Fruit fly (Drosophila melanogaster) whole organism, embryonic: ENCODE results near the gene IKKepsilon.

ENCODE experiments used
- Aef1 ChIP-seq: fragments of 200-800 bp; sonication (Bioruptor generic); IDR thresholded peaks from 3 replicates; pipeline ENCODE4 v1.3.6; 2022; ENCODE audit warnings: missing biosample characterization, missing genetic modification characterization
- B-H1 ChIP-seq: fragments of 200-800 bp; sonication (Bioruptor generic); IDR thresholded peaks from 3 replicates; pipeline ENCODE4 v1.3.6; 2022; ENCODE audit warnings: missing biosample characterization, missing genetic modification characterization
- B-H2 ChIP-seq: fragments of 200-800 bp; sonication (Bioruptor generic); optimal IDR thresholded peaks from 2 replicates; lab custom pipeline; 2018; ENCODE audit warnings: missing biosample characterization, mild to moderate bottlenecking, missing genetic modification characterization
- CG11696 ChIP-seq: fragments of 200-800 bp; sonication (Bioruptor generic); IDR thresholded peaks from 2 replicates; pipeline ENCODE4 v1.3.6; 2022; ENCODE audit warnings: missing biosample characterization, missing genetic modification characterization
- CG11723 ChIP-seq: fragments of 200-800 bp; sonication (Bioruptor generic); optimal IDR thresholded peaks from 2 replicates; lab custom pipeline; 2017; ENCODE audit warnings: missing biosample characterization, mild to moderate bottlenecking, missing genetic modification characterization
- CG17361 ChIP-seq: fragments of 200-800 bp; sonication (Bioruptor generic); IDR thresholded peaks from 3 replicates; pipeline ENCODE4 v1.3.6; 2022; ENCODE audit warnings: missing biosample characterization, missing genetic modification characterization
- CG17385 ChIP-seq: fragments of 200-800 bp; sonication (Bioruptor generic); optimal IDR thresholded peaks from 3 replicates; lab custom pipeline; 2018; ENCODE audit warnings: missing biosample characterization, mild to moderate bottlenecking, missing genetic modification characterization
- CG1832 ChIP-seq: fragments of 200-800 bp; sonication (Bioruptor generic); optimal IDR thresholded peaks from 2 replicates; lab custom pipeline; 2017; ENCODE audit warnings: missing biosample characterization, mild to moderate bottlenecking, missing genetic modification characterization, inconsistent platforms
- CG2202 ChIP-seq: fragments of 200-800 bp; sonication (Bioruptor generic); optimal IDR thresholded peaks from 2 replicates; lab custom pipeline; 2018; ENCODE audit warnings: missing biosample characterization, mild to moderate bottlenecking, missing genetic modification characterization
- CG34376 ChIP-seq: fragments of 200-800 bp; sonication (Bioruptor generic); optimal IDR thresholded peaks from 2 replicates; lab custom pipeline; 2018; ENCODE audit warnings: missing biosample characterization, mild to moderate bottlenecking, missing genetic modification characterization
- CG6254 ChIP-seq: fragments of 200-800 bp; sonication (Bioruptor generic); optimal IDR thresholded peaks from 3 replicates; lab custom pipeline; 2017; ENCODE audit warnings: mild to moderate bottlenecking, missing biosample characterization, missing genetic modification reagents, missing genetic modification characterization
- CG6272 ChIP-seq: fragments of 200-800 bp; sonication (Bioruptor generic); IDR thresholded peaks from 2 replicates; pipeline ENCODE4 v1.3.6; 2022; ENCODE audit warnings: missing biosample characterization, missing genetic modification characterization
- CG6813 ChIP-seq: fragments of 200-800 bp; sonication (Bioruptor generic); optimal IDR thresholded peaks from 2 replicates; lab custom pipeline; 2017; ENCODE audit warnings: missing biosample characterization, missing genetic modification characterization, mild to moderate bottlenecking, moderate library complexity, missing genetic modification reagents
- CG7271 ChIP-seq: fragments of 200-800 bp; sonication (Bioruptor generic); optimal IDR thresholded peaks from 2 replicates; lab custom pipeline; 2018; ENCODE audit warnings: missing biosample characterization, mild to moderate bottlenecking, missing genetic modification characterization, moderate library complexity
- CG7786 ChIP-seq: fragments of 200-800 bp; sonication (Bioruptor generic); optimal IDR thresholded peaks from 2 replicates; lab custom pipeline; 2016; ENCODE audit warnings: missing biosample characterization, missing genetic modification characterization
- CG8478 ChIP-seq: fragments of >200 bp; optimal IDR thresholded peaks from 2 replicates; lab custom pipeline; 2018
- CG8924 ChIP-seq: fragments of 200-800 bp; optimal IDR thresholded peaks from 3 replicates; lab custom pipeline; 2019; ENCODE audit warnings: missing biosample characterization, mild to moderate bottlenecking, missing genetic modification characterization, moderate library complexity
- CG8944 ChIP-seq: fragments of 200-800 bp; sonication (Bioruptor generic); optimal IDR thresholded peaks from 3 replicates; lab custom pipeline; 2016; ENCODE audit warnings: missing biosample characterization, missing genetic modification characterization
- CkIIα-i1 ChIP-seq: fragments of 200-800 bp; sonication (Bioruptor generic); IDR thresholded peaks from 2 replicates; pipeline ENCODE4 v1.3.6; 2022; ENCODE audit warnings: missing biosample characterization, missing genetic modification characterization
- E2f1 ChIP-seq: fragments of 200-800 bp; sonication (Bioruptor generic); IDR thresholded peaks from 2 replicates; pipeline ENCODE4 v1.3.6; 2022; ENCODE audit warnings: missing biosample characterization, missing genetic modification characterization
- HLHmδ ChIP-seq: fragments of 200-800 bp; sonication (Bioruptor generic); optimal IDR thresholded peaks from 2 replicates; lab custom pipeline; 2018; ENCODE audit warnings: missing biosample characterization, mild to moderate bottlenecking, missing genetic modification characterization, moderate library complexity
- Hand ChIP-seq: fragments of 200-800 bp; sonication (Bioruptor generic); optimal IDR thresholded peaks from 2 replicates; lab custom pipeline; 2017; ENCODE audit warnings: mild to moderate bottlenecking, missing biosample characterization, missing genetic modification reagents, missing genetic modification characterization
- Hr78 ChIP-seq, 2 experiments: fragments of 200-800 bp in 1 of 2; fragments of >200 bp in 1 of 2; sonication (Bioruptor generic) in 1 of 2; optimal IDR thresholded peaks; 2 replicates each; lab custom pipeline; 2017 to 2019; ENCODE audit warnings: missing biosample characterization in 2 of 2, missing genetic modification characterization in 2 of 2, mild to moderate bottlenecking in 1 of 2, moderate library complexity in 1 of 2
- MBD-R2 ChIP-seq: fragments of 200-800 bp; sonication (Bioruptor generic); IDR thresholded peaks from 2 replicates; pipeline ENCODE4 v1.3.6; 2022; ENCODE audit warnings: missing biosample characterization, missing genetic modification characterization
- NFAT ChIP-seq: fragments of 200-800 bp; sonication (Bioruptor generic); IDR thresholded peaks from 2 replicates; pipeline ENCODE4 v1.3.6; 2022; ENCODE audit warnings: missing biosample characterization, missing genetic modification characterization
- Side ChIP-seq: fragments of 200-800 bp; sonication (Bioruptor generic); optimal IDR thresholded peaks from 2 replicates; lab custom pipeline; 2016; ENCODE audit warnings: missing biosample characterization, missing genetic modification characterization
- Stat92E ChIP-seq, 3 experiments: fragments of >200 bp in 2 of 3; fragments of 200-800 bp in 1 of 3; sonication (Bioruptor generic) in 1 of 3; optimal IDR thresholded peaks; 2 replicates each; lab custom pipeline; 2017 to 2019; ENCODE audit warnings: missing biosample characterization in 3 of 3, missing genetic modification characterization in 3 of 3, mild to moderate bottlenecking in 1 of 3, moderate library complexity in 1 of 3
- Vsx1 ChIP-seq: fragments of 200-800 bp; sonication (Bioruptor generic); optimal IDR thresholded peaks from 2 replicates; lab custom pipeline; 2017; ENCODE audit warnings: missing biosample characterization, mild to moderate bottlenecking, missing genetic modification characterization, missing genetic modification reagents
- ap ChIP-seq: fragments of 200-800 bp; sonication (Bioruptor generic); IDR thresholded peaks from 2 replicates; pipeline ENCODE4 v1.3.6; 2022; ENCODE audit warnings: missing biosample characterization, missing genetic modification characterization
- ato ChIP-seq: fragments of 200-800 bp; sonication (Bioruptor generic); IDR thresholded peaks from 2 replicates; pipeline ENCODE4 v1.3.6; 2022; ENCODE audit warnings: missing biosample characterization, missing genetic modification characterization; ENCODE audit not compliant: partially characterized antibody
- btn ChIP-seq: fragments of 200-800 bp; sonication (Bioruptor generic); optimal IDR thresholded peaks from 2 replicates; lab custom pipeline; 2016; ENCODE audit warnings: missing biosample characterization, missing genetic modification characterization
- dan ChIP-seq: fragments of 200-800 bp; sonication (Bioruptor generic); IDR thresholded peaks from 2 replicates; pipeline ENCODE4 v1.3.6; 2022; ENCODE audit warnings: missing biosample characterization, missing genetic modification characterization
- danr ChIP-seq: fragments of 200-800 bp; sonication (Bioruptor generic); IDR thresholded peaks from 2 replicates; pipeline ENCODE4 v1.3.6; 2022; ENCODE audit warnings: missing biosample characterization, missing genetic modification characterization
- emc ChIP-seq: fragments of 200-800 bp; sonication (Bioruptor generic); optimal IDR thresholded peaks from 2 replicates; lab custom pipeline; 2016; ENCODE audit warnings: missing biosample characterization, missing genetic modification characterization
- gfzf ChIP-seq: fragments of 200-800 bp; sonication (Bioruptor generic); optimal IDR thresholded peaks from 2 replicates; lab custom pipeline; 2016; ENCODE audit warnings: missing biosample characterization, mild to moderate bottlenecking, missing genetic modification characterization, moderate library complexity
- h ChIP-seq: fragments of >200 bp; optimal IDR thresholded peaks from 2 replicates; lab custom pipeline; 2017
- ham ChIP-seq: fragments of 200-800 bp; sonication (Bioruptor generic); IDR thresholded peaks from 2 replicates; pipeline ENCODE4 v1.3.6; 2022; ENCODE audit warnings: missing biosample characterization, missing genetic modification characterization
- jing ChIP-seq: fragments of 200-800 bp; sonication (Bioruptor generic); optimal IDR thresholded peaks from 2 replicates; lab custom pipeline; 2018; ENCODE audit warnings: missing biosample characterization, mild to moderate bottlenecking, missing genetic modification characterization
- klu ChIP-seq: fragments of 200-800 bp; sonication (Bioruptor generic); IDR thresholded peaks from 2 replicates; pipeline ENCODE4 v1.3.6; 2022; ENCODE audit warnings: missing biosample characterization, missing genetic modification characterization
- mirr ChIP-seq: fragments of 200-800 bp; sonication (Bioruptor generic); optimal IDR thresholded peaks from 3 replicates; lab custom pipeline; 2018; ENCODE audit warnings: missing biosample characterization, mild to moderate bottlenecking, missing genetic modification characterization
- nom ChIP-seq: fragments of 200-800 bp; sonication (Bioruptor generic); optimal IDR thresholded peaks from 2 replicates; lab custom pipeline; 2017; ENCODE audit warnings: missing biosample characterization, missing genetic modification characterization, mild to moderate bottlenecking, moderate library complexity, missing genetic modification reagents
- onecut ChIP-seq: fragments of 200-800 bp; sonication (Bioruptor generic); IDR thresholded peaks from 2 replicates; pipeline ENCODE4 v1.3.6; 2022; ENCODE audit warnings: missing biosample characterization, missing genetic modification characterization
- pan ChIP-seq, 4 experiments: fragments of >200 bp in 3 of 4; fragments of 200-800 bp in 1 of 4; sonication (Bioruptor generic) in 1 of 4; optimal IDR thresholded peaks in 3 of 4; IDR thresholded peaks in 1 of 4; 2 replicates each; pipeline versions ENCODE4 v1.3.6 to Lab custom; 2017 to 2022; ENCODE audit warnings: missing biosample characterization in 2 of 4, missing genetic modification characterization in 2 of 4, mixed read lengths in 1 of 4
- pho ChIP-seq: fragments of 200-800 bp; sonication (Bioruptor generic); optimal IDR thresholded peaks from 2 replicates; lab custom pipeline; 2016; ENCODE audit warnings: missing biosample characterization, missing genetic modification characterization
- pita ChIP-seq: fragments of 200-800 bp; sonication (Bioruptor generic); optimal IDR thresholded peaks from 2 replicates; lab custom pipeline; 2017; ENCODE audit warnings: missing biosample characterization, mild to moderate bottlenecking, missing genetic modification characterization
- prd ChIP-seq, 3 experiments: fragments of >200 bp in 2 of 3; fragments of 200-800 bp in 1 of 3; sonication (Bioruptor generic) in 1 of 3; optimal IDR thresholded peaks in 2 of 3; IDR thresholded peaks in 1 of 3; 2 replicates in 2 of 3; 3 replicates in 1 of 3; pipeline versions ENCODE4 v1.3.6 to Lab custom; 2017 to 2022; ENCODE audit warnings: missing biosample characterization in 1 of 3, missing genetic modification characterization in 1 of 3
- rib ChIP-seq: fragments of 200-800 bp; sonication (Bioruptor generic); IDR thresholded peaks from 2 replicates; pipeline ENCODE4 v1.3.6; 2022; ENCODE audit warnings: missing biosample characterization, missing genetic modification characterization
- sr ChIP-seq: fragments of 200-800 bp; sonication (Bioruptor generic); IDR thresholded peaks from 3 replicates; pipeline ENCODE4 v1.3.6; 2022; ENCODE audit warnings: missing biosample characterization, missing genetic modification characterization
- trh ChIP-seq: fragments of 200-800 bp; sonication (Bioruptor generic); optimal IDR thresholded peaks from 2 replicates; lab custom pipeline; 2016; ENCODE audit warnings: missing biosample characterization, missing genetic modification characterization
- z ChIP-seq: fragments of 200-800 bp; sonication (Bioruptor generic); IDR thresholded peaks from 3 replicates; pipeline ENCODE4 v1.3.6; 2022; ENCODE audit warnings: missing biosample characterization, missing genetic modification characterization

Gene IKKepsilon

DNA sequence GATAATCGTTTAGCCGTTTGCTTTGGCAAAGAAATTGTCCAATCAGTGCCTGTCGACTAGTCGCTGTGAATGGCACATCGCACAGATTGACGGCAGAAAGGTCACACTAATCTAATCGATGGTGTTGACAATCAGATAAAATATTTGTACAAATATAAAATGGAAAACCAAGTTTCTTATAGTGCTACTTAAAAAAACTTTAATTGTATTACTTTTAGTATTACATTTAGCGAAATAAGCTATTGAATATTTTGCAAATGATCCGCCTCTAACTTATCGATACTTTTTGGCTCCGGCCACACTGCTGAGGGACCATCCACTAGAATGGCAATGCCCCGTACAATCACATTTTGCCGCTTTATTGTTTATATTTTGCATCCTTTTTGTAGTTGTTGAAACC lies 19.7 kb upstream of the IKKepsilon start, which contains the start of the genes brun and CG2614 (continued):
- TF ChIP-seq danr = peak; percentile 23; the same call in 1 of the 2 replicates
- no peak for TF ChIP-seq h (lab: Kevin White, UChicago)
- TF ChIP-seq mirr (GFP tag; lab: Kevin White, UChicago) = no peak
- no peak for TF ChIP-seq CG17385 (GFP tag; lab: Kevin White, UChicago)
- TF ChIP-seq CG6254 (GFP tag; lab: Kevin White, UChicago) = no peak
- TF ChIP-seq sr = no peak
- no peak for TF ChIP-seq dan
- TF ChIP-seq Side (GFP tag; lab: Kevin White, UChicago) = peak; percentile 73
- TF ChIP-seq trh (GFP tag; lab: Kevin White, UChicago) = peak; percentile 31
- TF ChIP-seq ato (GFP tag; lab: Robert Waterston, UW) = no peak; the same call in 1 of the 2 replicates
- peak; percentile 4 for TF ChIP-seq CG2202 (tag; lab: Kevin White, UChicago)
- peak; percentile 80 for TF ChIP-seq Aef1
- TF ChIP-seq gfzf (GFP tag; lab: Kevin White, UChicago) = peak; percentile 70
- no peak for TF ChIP-seq CkIIα-i1
- peak; percentile 66 for TF ChIP-seq E2f1
- TF ChIP-seq CG1832 (GFP tag; lab: Kevin White, UChicago) = no peak
- TF ChIP-seq jing (GFP tag; lab: Kevin White, UChicago) = no peak
- TF ChIP-seq MBD-R2 (GFP tag; lab: Robert Waterston, UW) = peak; percentile 96
- TF ChIP-seq ham = no peak
- peak; percentile 30; the same call in 1 of the 2 replicates for TF ChIP-seq ap
- no peak for TF ChIP-seq B-H2 (GFP tag; lab: Kevin White, UChicago)
- no peak for TF ChIP-seq Hr78 (GFP tag; optimal IDR thresholded peaks at IDR 0.05; lab: Kevin White, UChicago)
- TF ChIP-seq nom = no peak
- TF ChIP-seq CG11696 = no peak
- TF ChIP-seq CG6813 (GFP tag; lab: Kevin White, UChicago) = no peak
- TF ChIP-seq onecut (GFP tag; lab: Robert Waterston, UW) = no peak
- no peak for TF ChIP-seq CG11723 (GFP tag; lab: Kevin White, UChicago)
- TF ChIP-seq CG17361 (GFP tag; lab: Robert Waterston, UW) = no peak; the same call in 2 of the 3 replicates
- peak; percentile 73 for TF ChIP-seq pho
- TF ChIP-seq pita (GFP tag; lab: Kevin White, UChicago) = no peak
- TF ChIP-seq NFAT (GFP tag; lab: Robert Waterston, UW) = 0 out of 2 replicates have a peak, but pooled peaks have one; percentile 26
- peak; percentile 82 for TF ChIP-seq CG6272
- TF ChIP-seq emc = peak; percentile 54
- TF ChIP-seq btn (GFP tag; lab: Kevin White, UChicago) = no peak
- no peak for TF ChIP-seq HLHmδ (GFP tag; lab: Kevin White, UChicago)
- no peak for TF ChIP-seq CG8924 (tag; lab: Kevin White, UChicago)
- TF ChIP-seq CG8478 (lab: Kevin White, UChicago) = no peak
- TF ChIP-seq Vsx1 (GFP tag; lab: Kevin White, UChicago) = no peak
- no peak for TF ChIP-seq CG7271
- TF ChIP-seq prd (optimal IDR thresholded peaks at IDR 0.05; lab: Kevin White, UChicago) = no peak
- peak; percentile 91 for TF ChIP-seq prd (GFP tag; IDR thresholded peaks at IDR 0.05; lab: Robert Waterston, UW)
- TF ChIP-seq Hand (GFP tag; lab: Kevin White, UChicago) = no peak
- peak; percentile 57; the same call in 1 of the 2 replicates for TF ChIP-seq klu (GFP tag; lab: Robert Waterston, UW)
- no peak for TF ChIP-seq z (GFP tag; lab: Robert Waterston, UW)
- TF ChIP-seq B-H1 (GFP tag; lab: Robert Waterston, UW) = peak; percentile 63
- peak; percentile 66 for TF ChIP-seq CG8944
- no peak for TF ChIP-seq pan (optimal IDR thresholded peaks at IDR 0.05; lab: Kevin White, UChicago)
- no peak for TF ChIP-seq pan (GFP tag; optimal IDR thresholded peaks at IDR 0.05 in 1 of 2, IDR thresholded peaks at IDR 0.05 in 1 of 2)
- TF ChIP-seq CG7786 (GFP tag; lab: Kevin White, UChicago) = peak; percentile 65
- TF ChIP-seq CG34376 = no peak
- TF ChIP-seq Stat92E (GFP tag; optimal IDR thresholded peaks at IDR 0.05; lab: Kevin White, UChicago) = peak in 1 of 3 experiments; percentile 53
- TF ChIP-seq rib (GFP tag; lab: Robert Waterston, UW) = peak; percentile 70; the same call in 1 of the 2 replicates
